Worm (Caenorhabditis elegans): Measurements from ENCODE around the gene T06C12.11.
A peak's percentile ranks its signal among the peaks of the same experiment; 100 is the strongest.

T06C12.11 gene

ce11 chrV:15890115-15890514 is 2.7 kb upstream of the T06C12.11 start:
- TF ChIP-seq fkh-2 (tag; optimal IDR thresholded peaks at IDR 0.05), result no peak
- peak; percentile 51 for TF ChIP-seq pha-4 (tag; optimal IDR thresholded peaks at IDR 0.05)
- no peak for TF ChIP-seq ztf-11 (tag; optimal IDR thresholded peaks at IDR 0.05)
- peak; percentile 57 for TF ChIP-seq pqm-1 (tag; optimal IDR thresholded peaks at IDR 0.05)
- no peak for TF ChIP-seq nhr-67 (tag; optimal IDR thresholded peaks at IDR 0.05)
- TF ChIP-seq snpc-4 (tag; optimal IDR thresholded peaks at IDR 0.05), result no peak
- peak; percentile 72 for TF ChIP-seq elt-2 (tag; optimal IDR thresholded peaks at IDR 0.05)

ce11 chrV:15891279-15891678 is 1.5 kb upstream of the T06C12.11 start:
- TF ChIP-seq pha-4 (tag; optimal IDR thresholded peaks at IDR 0.05) (peak; percentile 77), elt-2 (tag; optimal IDR thresholded peaks at IDR 0.05) (peak; percentile 68), pqm-1 (tag; optimal IDR thresholded peaks at IDR 0.05) (peak; percentile 73), nhr-28 (tag; optimal IDR thresholded peaks at IDR 0.05) (no peak)

ce11 chrV:15891761-15892160 is 1.0 kb upstream of the T06C12.11 start, which contains the start of gene T06C12.12:
Gene T06C12.12, plus strand, starts transcription at chrV:15892061.
- no peak for TF ChIP-seq ceh-28 (tag; optimal IDR thresholded peaks at IDR 0.05)
- no peak for TF ChIP-seq unc-39 (tag; optimal IDR thresholded peaks at IDR 0.05)
- no peak for TF ChIP-seq pqm-1 (tag; optimal IDR thresholded peaks at IDR 0.05)
- TF ChIP-seq skn-1 (tag; optimal IDR thresholded peaks at IDR 0.05), result no peak
- TF ChIP-seq ceh-82 (tag; optimal IDR thresholded peaks at IDR 0.05), result no peak
- no peak for TF ChIP-seq ztf-11 (tag; optimal IDR thresholded peaks at IDR 0.05)
- no peak for TF ChIP-seq lin-39 (tag; optimal IDR thresholded peaks at IDR 0.05)
- TF ChIP-seq sea-2 (GFP tag; optimal IDR thresholded peaks at IDR 0.05), result no peak
- TF ChIP-seq lsy-12 (tag; optimal IDR thresholded peaks at IDR 0.05), result no peak
- TF ChIP-seq aly-2 (tag; optimal IDR thresholded peaks at IDR 0.05), result no peak

- TF ChIP-seq nhr-28 (tag; optimal IDR thresholded peaks at IDR 0.05) (no peak), unc-39 (tag; optimal IDR thresholded peaks at IDR 0.05) (no peak), egl-27 (tag; optimal IDR thresholded peaks at IDR 0.05) (no peak), nhr-76 (tag; optimal IDR thresholded peaks at IDR 0.05) (no peak), elt-3 (tag; optimal IDR thresholded peaks at IDR 0.05) (no peak), nhr-237 (tag; optimal IDR thresholded peaks at IDR 0.05) (no peak), lsy-12 (tag; optimal IDR thresholded peaks at IDR 0.05) (no peak), jun-1 (tag; optimal IDR thresholded peaks at IDR 0.05) (no peak), mdl-1 (tag; optimal IDR thresholded peaks at IDR 0.05) (no peak), fkh-2 (tag; optimal IDR thresholded peaks at IDR 0.05) (no peak), tbx-2 (tag; optimal IDR thresholded peaks at IDR 0.05) (no peak), lin-39 (tag; optimal IDR thresholded peaks at IDR 0.05) (no peak), snpc-4 (tag; optimal IDR thresholded peaks at IDR 0.05) (no peak), fkh-10 (GFP tag; optimal IDR thresholded peaks at IDR 0.05) (no peak), pqm-1 (tag; optimal IDR thresholded peaks at IDR 0.05) (no peak), ceh-16 (tag; optimal IDR thresholded peaks at IDR 0.05) (no peak), nhr-67 (tag; optimal IDR thresholded peaks at IDR 0.05) (no peak), ztf-4 (tag; optimal IDR thresholded peaks at IDR 0.05) (no peak), nhr-77 (tag; optimal IDR thresholded peaks at IDR 0.05) (no peak)
Measured at ce11 chrV:15896671-15897070, 3.9 kb downstream of the T06C12.11 start, which contains the start of gene nhr-213. Gene nhr-213, minus strand, starts transcription at chrV:15896771.

ce11 chrV:15897696-15898095 is 4.9 kb downstream of the T06C12.11 start, which contains the start of gene str-60:
Gene str-60, plus strand, starts transcription at chrV:15897996.
- TF ChIP-seq nhr-77 (tag; optimal IDR thresholded peaks at IDR 0.05) (no peak), ceh-9 (tag; optimal IDR thresholded peaks at IDR 0.05) (no peak), ztf-11 (tag; optimal IDR thresholded peaks at IDR 0.05) (no peak), nhr-23 (tag; optimal IDR thresholded peaks at IDR 0.05) (no peak), ceh-82 (tag; optimal IDR thresholded peaks at IDR 0.05) (no peak), elt-2 (tag; optimal IDR thresholded peaks at IDR 0.05) (no peak), mdl-1 (tag; optimal IDR thresholded peaks at IDR 0.05) (no peak), aly-2 (tag; optimal IDR thresholded peaks at IDR 0.05) (no peak), elt-1 (tag; optimal IDR thresholded peaks at IDR 0.05) (no peak), ceh-28 (tag; optimal IDR thresholded peaks at IDR 0.05) (no peak), nhr-25 (tag; optimal IDR thresholded peaks at IDR 0.05) (no peak), pqm-1 (tag; optimal IDR thresholded peaks at IDR 0.05) (no peak), lin-39 (tag; optimal IDR thresholded peaks at IDR 0.05) (no peak), nhr-28 (tag; optimal IDR thresholded peaks at IDR 0.05) (no peak), lsy-12 (tag; optimal IDR thresholded peaks at IDR 0.05) (no peak)

ce11 chrV:15899696-15900095 is 6.9 kb downstream of the T06C12.11 start, which contains the start of gene T06C12.14:
Gene T06C12.14, plus strand, starts transcription at chrV:15899996.
- TF ChIP-seq nhr-23 (tag; optimal IDR thresholded peaks at IDR 0.05) (no peak), lin-15B (tag; optimal IDR thresholded peaks at IDR 0.05) (no peak), tbx-2 (tag; optimal IDR thresholded peaks at IDR 0.05) (no peak), fos-1 (tag; optimal IDR thresholded peaks at IDR 0.05) (no peak), unc-62 (GFP tag; optimal IDR thresholded peaks at IDR 0.05) (no peak), nhr-77 (tag; optimal IDR thresholded peaks at IDR 0.05) (no peak), nhr-25 (tag; optimal IDR thresholded peaks at IDR 0.05) (no peak), mdl-1 (tag; optimal IDR thresholded peaks at IDR 0.05) (no peak), snpc-4 (tag; optimal IDR thresholded peaks at IDR 0.05) (no peak), unc-39 (tag; optimal IDR thresholded peaks at IDR 0.05) (no peak), daf-12 (tag; optimal IDR thresholded peaks at IDR 0.05) (no peak)
